Fruit fly (Drosophila melanogaster): Measurements from ENCODE around the gene tfc.
A peak's percentile ranks its signal among the peaks of the same experiment; 100 is the strongest.

The tfc gene

dm6 chr3L:1216460-1216859 lies 39.8 kb upstream of the tfc start (continued):
- TF ChIP-seq Atf-2 (GFP tag; optimal IDR thresholded peaks at IDR 0.05) (no peak), CG11504 (tag; optimal IDR thresholded peaks at IDR 0.05) (peak; percentile 70), ac (GFP tag; optimal IDR thresholded peaks at IDR 0.05) (no peak), CG33213 (GFP tag; optimal IDR thresholded peaks at IDR 0.05) (peak; percentile 33), CG15269 (tag; optimal IDR thresholded peaks at IDR 0.05) (peak; percentile 15), CG10147 (GFP tag; optimal IDR thresholded peaks at IDR 0.05) (no peak), croc (GFP tag; conservative IDR thresholded peaks at IDR 0.05) (0 out of 3 replicates have a peak, but pooled peaks have one; percentile 20), disco-r (GFP tag; optimal IDR thresholded peaks at IDR 0.05) (no peak), Dfd (GFP tag; optimal IDR thresholded peaks at IDR 0.05) (no peak), row (GFP tag; IDR thresholded peaks at IDR 0.05) (peak; percentile 50; the same call in 2 of the 3 replicates), Asciz (GFP tag; optimal IDR thresholded peaks at IDR 0.05) (peak; percentile 53), CG9797 (GFP tag; optimal IDR thresholded peaks at IDR 0.05) (no peak), CG32532 (GFP tag; IDR thresholded peaks at IDR 0.05) (0 out of 2 replicates have a peak, but pooled peaks have one; percentile 17), Max (GFP tag; optimal IDR thresholded peaks at IDR 0.05) (peak; percentile 14), CG13424 (tag; optimal IDR thresholded peaks at IDR 0.05) (peak; percentile 42), bsh (GFP tag; optimal IDR thresholded peaks at IDR 0.05) (peak in 1 of 2 experiments; percentile 69), Spps (tag; optimal IDR thresholded peaks at IDR 0.05) (peak; percentile 21), nau (GFP tag; optimal IDR thresholded peaks at IDR 0.05) (peak; percentile 14), insv (GFP tag; optimal IDR thresholded peaks at IDR 0.05) (no peak), CG8388 (GFP tag; optimal IDR thresholded peaks at IDR 0.05) (peak; percentile 56), gce (GFP tag; IDR thresholded peaks at IDR 0.05) (no peak), dpn (GFP tag; optimal IDR thresholded peaks at IDR 0.05) (peak; percentile 16 to 39), gcm (GFP tag; optimal IDR thresholded peaks at IDR 0.05) (peak; percentile 10), Antp (GFP tag; optimal IDR thresholded peaks at IDR 0.05) (peak; percentile 20), Fer2 (tag; optimal IDR thresholded peaks at IDR 0.05) (no peak), crc (GFP tag; optimal IDR thresholded peaks at IDR 0.05) (peak; percentile 8), Sry-δ (GFP tag; optimal IDR thresholded peaks at IDR 0.05) (peak; percentile 0), Sox100B (GFP tag; optimal IDR thresholded peaks at IDR 0.05) (no peak), CG7987 (GFP tag; optimal IDR thresholded peaks at IDR 0.05) (no peak), chm (GFP tag; IDR thresholded peaks at IDR 0.05) (peak; percentile 68; the same call in 1 of the 2 replicates), unpg (GFP tag; optimal IDR thresholded peaks at IDR 0.05) (peak; percentile 58), CG31441 (GFP tag; IDR thresholded peaks at IDR 0.05) (peak; percentile 48), Dad (GFP tag; optimal IDR thresholded peaks at IDR 0.05) (peak; percentile 3), CG14014 (GFP tag; IDR thresholded peaks at IDR 0.05) (no peak), Xbp1 (GFP tag; optimal IDR thresholded peaks at IDR 0.05) (peak; percentile 36), CG15601 (tag; optimal IDR thresholded peaks at IDR 0.05) (peak; percentile 29), lola (GFP tag; optimal IDR thresholded peaks at IDR 0.05) (peak in 1 of 3 experiments; percentile 44), sens (GFP tag) (peak; percentile 94), CG11695 (GFP tag; IDR thresholded peaks at IDR 0.05) (peak; percentile 45; the same call in 1 of the 3 replicates), CG30403 (GFP tag; optimal IDR thresholded peaks at IDR 0.05) (peak; percentile 45), Hsf (GFP tag; optimal IDR thresholded peaks at IDR 0.05) (peak; percentile 13), Hr51 (GFP tag; optimal IDR thresholded peaks at IDR 0.05) (peak in 1 of 2 experiments; percentile 46), lilli (GFP tag; optimal IDR thresholded peaks at IDR 0.05) (no peak), bcd (GFP tag; optimal IDR thresholded peaks at IDR 0.05) (peak; percentile 18), CG12659 (GFP tag; optimal IDR thresholded peaks at IDR 0.05) (peak; percentile 1), fd96Cb (tag; optimal IDR thresholded peaks at IDR 0.05) (peak; percentile 67), Xrp1 (GFP tag; IDR thresholded peaks at IDR 0.05) (peak; percentile 70), repo (GFP tag; optimal IDR thresholded peaks at IDR 0.05) (peak; percentile 1), tna (GFP tag; IDR thresholded peaks at IDR 0.05; ENCODE audit: partially characterized antibody) (no peak), D19A (tag; optimal IDR thresholded peaks at IDR 0.05) (peak; percentile 50)

Measured in whole organism, embryonic.